Fruit fly (Drosophila melanogaster): ENCODE results near the gene CG17650.

The CG17650 gene

dm6 chr2L:1723135-1723936, 35.6 kb downstream of the CG17650 start:
- TF ChIP-seq woc (GFP tag; optimal IDR thresholded peaks at IDR 0.05): peak; percentile 56
- peak; percentile 15 for TF ChIP-seq ey (GFP tag; optimal IDR thresholded peaks at IDR 0.05)
- TF ChIP-seq foxo (GFP tag; optimal IDR thresholded peaks at IDR 0.05): peak in 1 of 2 experiments; percentile 18
- no peak for TF ChIP-seq Abd-B (GFP tag; optimal IDR thresholded peaks at IDR 0.05)
- TF ChIP-seq CrebA (GFP tag; optimal IDR thresholded peaks at IDR 0.05; ENCODE audit: borderline replicate concordance): no peak
- TF ChIP-seq h (GFP tag; optimal IDR thresholded peaks at IDR 0.05): peak; percentile 9
- TF ChIP-seq fru (GFP tag; optimal IDR thresholded peaks at IDR 0.05): peak; percentile 38
- no peak for TF ChIP-seq Vsx2 (GFP tag; optimal IDR thresholded peaks at IDR 0.05; ENCODE audit: partially characterized antibody)

- TF ChIP-seq GATAd (GFP tag; optimal IDR thresholded peaks at IDR 0.05) (no peak), jim (GFP tag; optimal IDR thresholded peaks at IDR 0.05) (no peak), Hnf4 (GFP tag; optimal IDR thresholded peaks at IDR 0.05) (no peak), N (GFP tag; optimal IDR thresholded peaks at IDR 0.05) (no peak), Myc (optimal IDR thresholded peaks at IDR 0.05) (no peak), dl (GFP tag; optimal IDR thresholded peaks at IDR 0.05; ENCODE audit: insufficient read depth in 1 of 2, partially characterized antibody in 2 of 2) (no peak), usp (GFP tag; optimal IDR thresholded peaks at IDR 0.05) (no peak), sage (GFP tag; optimal IDR thresholded peaks at IDR 0.05) (no peak), Vsx2 (GFP tag; optimal IDR thresholded peaks at IDR 0.05; ENCODE audit: partially characterized antibody) (no peak), Jra (GFP tag; optimal IDR thresholded peaks at IDR 0.05) (no peak), h (GFP tag; optimal IDR thresholded peaks at IDR 0.05) (no peak), sv (GFP tag; optimal IDR thresholded peaks at IDR 0.05) (no peak), br (GFP tag; optimal IDR thresholded peaks at IDR 0.05) (no peak), CG9705 (GFP tag; optimal IDR thresholded peaks at IDR 0.05) (no peak), psq (GFP tag; optimal IDR thresholded peaks at IDR 0.05) (no peak), Hr78 (GFP tag; optimal IDR thresholded peaks at IDR 0.05) (no peak), CG32264 (GFP tag; optimal IDR thresholded peaks at IDR 0.05) (no peak), Rel (GFP tag; optimal IDR thresholded peaks at IDR 0.05) (no peak), Rel (tag; optimal IDR thresholded peaks at IDR 0.05) (no peak), Sp1 (GFP tag; optimal IDR thresholded peaks at IDR 0.05) (no peak)
Observed at dm6 chr2L:1722260-1722659, 36.6 kb downstream of the CG17650 start.

dm6 chr2L:1720846-1721506, 37.9 kb downstream of the CG17650 start:
- TF ChIP-seq HLH106 (tag; optimal IDR thresholded peaks at IDR 0.05) (peak; percentile 26), N (GFP tag; optimal IDR thresholded peaks at IDR 0.05) (no peak), pan (optimal IDR thresholded peaks at IDR 0.05) (no peak), Rel (GFP tag; optimal IDR thresholded peaks at IDR 0.05) (no peak), Rel (tag; optimal IDR thresholded peaks at IDR 0.05) (peak; percentile 90), jim (GFP tag; optimal IDR thresholded peaks at IDR 0.05) (no peak), h (GFP tag; optimal IDR thresholded peaks at IDR 0.05) (peak; percentile 81), dl (GFP tag; optimal IDR thresholded peaks at IDR 0.05; ENCODE audit: insufficient read depth in 1 of 2, partially characterized antibody in 2 of 2) (no peak), Hr83 (GFP tag; optimal IDR thresholded peaks at IDR 0.05; ENCODE audit: poor library complexity, severe bottlenecking) (no peak), usp (GFP tag; optimal IDR thresholded peaks at IDR 0.05) (no peak)

dm6 chr2L:1719971-1720370, 38.9 kb downstream of the CG17650 start:
- TF ChIP-seq N (GFP tag; optimal IDR thresholded peaks at IDR 0.05) (no peak), GATAd (GFP tag; optimal IDR thresholded peaks at IDR 0.05) (no peak), jim (GFP tag; optimal IDR thresholded peaks at IDR 0.05) (no peak), Rel (GFP tag; optimal IDR thresholded peaks at IDR 0.05) (no peak), Rel (tag; optimal IDR thresholded peaks at IDR 0.05) (peak; percentile 41)

dm6 chr2L:1717247-1717646, 41.6 kb downstream of the CG17650 start:
- TF ChIP-seq HLH106 (tag; optimal IDR thresholded peaks at IDR 0.05): no peak
- no peak for TF ChIP-seq Rel (GFP tag; optimal IDR thresholded peaks at IDR 0.05)
- TF ChIP-seq Rel (tag; optimal IDR thresholded peaks at IDR 0.05): peak; percentile 90

All from whole organism, wandering third instar larva.